Worm (Caenorhabditis elegans): ENCODE results near the gene F55A11.8.

DNA sequence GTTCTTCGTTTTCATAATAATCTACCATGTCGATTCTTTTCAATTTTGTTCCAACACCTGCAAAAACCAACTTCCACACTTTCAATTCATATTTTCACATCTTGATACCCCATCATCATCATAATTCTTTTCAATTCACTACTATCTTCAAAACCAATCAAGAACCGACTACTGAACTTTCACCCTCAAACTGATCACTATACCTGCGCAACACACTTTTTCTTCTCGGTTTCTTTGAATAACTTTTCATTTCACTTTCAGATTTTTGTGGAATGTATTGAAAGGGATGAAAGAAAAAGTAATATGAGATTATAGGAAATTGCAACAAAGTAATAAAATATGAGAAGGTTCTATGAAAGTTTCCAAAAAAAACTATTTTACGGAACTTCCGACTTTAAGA, 46.9 kb upstream of the F55A11.8 start:
- TF ChIP-seq elt-1 (tag; optimal IDR thresholded peaks at IDR 0.05) (no peak), unc-39 (tag; optimal IDR thresholded peaks at IDR 0.05) (no peak), egl-27 (tag; optimal IDR thresholded peaks at IDR 0.05) (no peak), nhr-12 (tag; optimal IDR thresholded peaks at IDR 0.05) (no peak), unc-55 (GFP tag; optimal IDR thresholded peaks at IDR 0.05) (no peak)

Data from whole organism, L2 larva.